Fruit fly (Drosophila melanogaster) whole organism: ENCODE results near the gene CG5708.

ENCODE experiments used
- CG8478 ChIP-seq: fragments of >200 bp; optimal IDR thresholded peaks from 2 replicates; lab custom pipeline; 2018; ENCODE audit warnings: inconsistent platforms
- Dll ChIP-seq: fragments of >200 bp; optimal IDR thresholded peaks from 2 replicates; lab custom pipeline; 2017
- EcR ChIP-seq, 2 experiments: fragments of >200 bp; optimal IDR thresholded peaks; 2 replicates each; lab custom pipeline; 2017; ENCODE audit warnings: missing biosample characterization in 2 of 2, missing genetic modification characterization in 2 of 2, missing genetic modification reagents in 2 of 2
- pan ChIP-seq: fragments of >200 bp; optimal IDR thresholded peaks from 2 replicates; lab custom pipeline; 2017
- psq ChIP-seq: fragments of >200 bp; optimal IDR thresholded peaks from 2 replicates; lab custom pipeline; 2017
- usp ChIP-seq: fragments of >200 bp; optimal IDR thresholded peaks from 2 replicates; lab custom pipeline; 2017; ENCODE audit warnings: missing biosample characterization, missing genetic modification characterization, mixed read lengths

The CG5708 gene

dm6 chr2L:10231092-10231494 is 4.5 kb upstream of the CG5708 start:
- TF ChIP-seq Dll (lab: Kevin White, UChicago) (no peak), usp (GFP tag; lab: Kevin White, UChicago) (no peak), CG8478 (lab: Kevin White, UChicago) (no peak), pan (lab: Kevin White, UChicago) (no peak)

dm6 chr2L:10230455-10230854 is 3.8 kb upstream of the CG5708 start:
- TF ChIP-seq psq, result no peak
- no peak for TF ChIP-seq Dll (lab: Kevin White, UChicago)
- TF ChIP-seq EcR (GFP tag; optimal IDR thresholded peaks at IDR 0.05; lab: Kevin White, UChicago), result no peak
- no peak for TF ChIP-seq pan (lab: Kevin White, UChicago)
- no peak for TF ChIP-seq usp (GFP tag; lab: Kevin White, UChicago)
- TF ChIP-seq CG8478 (lab: Kevin White, UChicago), result no peak

- TF ChIP-seq psq (no peak), EcR (GFP tag; optimal IDR thresholded peaks at IDR 0.05; lab: Kevin White, UChicago) (no peak), usp (GFP tag; lab: Kevin White, UChicago) (no peak), CG8478 (lab: Kevin White, UChicago) (no peak), pan (lab: Kevin White, UChicago) (no peak), Dll (lab: Kevin White, UChicago) (no peak)
These were observed 340 bp downstream of the CG5708 start for dm6 chr2L:10226213-10226723.

- no peak for TF ChIP-seq EcR (GFP tag; optimal IDR thresholded peaks at IDR 0.05; lab: Kevin White, UChicago)
- no peak for TF ChIP-seq pan (lab: Kevin White, UChicago)
- no peak for TF ChIP-seq CG8478 (lab: Kevin White, UChicago)
- TF ChIP-seq usp (GFP tag; lab: Kevin White, UChicago), result no peak
- no peak for TF ChIP-seq psq
- no peak for TF ChIP-seq Dll (lab: Kevin White, UChicago)
These were observed 3.9 kb downstream of the CG5708 start, which contains the start of gene Bcs1 for dm6 chr2L:10222550-10223231. Gene Bcs1 (plus strand): TSS chr2L:10222657.

dm6 chr2L:10221387-10221705 is 5.3 kb downstream of the CG5708 start:
- TF ChIP-seq CG8478 (lab: Kevin White, UChicago) (no peak), EcR (GFP tag; optimal IDR thresholded peaks at IDR 0.05; lab: Kevin White, UChicago) (no peak), usp (GFP tag; lab: Kevin White, UChicago) (no peak), Dll (lab: Kevin White, UChicago) (no peak), psq (no peak), pan (lab: Kevin White, UChicago) (no peak)

dm6 chr2L:10220501-10221386 is 5.9 kb downstream of the CG5708 start, which contains the start of the genes Npc1a and Prosalpha6:
Gene Npc1a (minus strand): TSS chr2L:10221216.
Gene Prosalpha6 (plus strand): TSS chr2L:10221351.
- TF ChIP-seq usp (GFP tag; lab: Kevin White, UChicago) (no peak), CG8478 (lab: Kevin White, UChicago) (no peak), EcR (GFP tag; optimal IDR thresholded peaks at IDR 0.05; lab: Kevin White, UChicago) (no peak), psq (no peak)

- TF ChIP-seq usp (GFP tag; lab: Kevin White, UChicago) (no peak), pan (lab: Kevin White, UChicago) (no peak), CG8478 (lab: Kevin White, UChicago) (no peak), psq (no peak), Dll (lab: Kevin White, UChicago) (no peak), EcR (GFP tag; optimal IDR thresholded peaks at IDR 0.05; lab: Kevin White, UChicago) (no peak)
These were observed 6.6 kb downstream of the CG5708 start for dm6 chr2L:10220010-10220409.

dm6 chr2L:10210631-10211557 is 15.7 kb downstream of the CG5708 start, which contains the start of the genes CG5727 and ath:
Gene CG5727 (minus strand): TSS chr2L:10210681.
Gene ath (plus strand): TSS chr2L:10211143.
- TF ChIP-seq CG8478 (lab: Kevin White, UChicago), result no peak
- no peak for TF ChIP-seq Dll (lab: Kevin White, UChicago)
- TF ChIP-seq psq, result no peak
- TF ChIP-seq pan (lab: Kevin White, UChicago), result no peak
- no peak for TF ChIP-seq usp (GFP tag; lab: Kevin White, UChicago)
- TF ChIP-seq EcR (GFP tag; optimal IDR thresholded peaks at IDR 0.05; lab: Kevin White, UChicago), result no peak

dm6 chr2L:10208799-10209794 is 17.5 kb downstream of the CG5708 start, which contains the start of gene CG5731:
Gene CG5731 (minus strand): TSS chr2L:10209744.
- TF ChIP-seq CG8478 (lab: Kevin White, UChicago) (no peak), usp (GFP tag; lab: Kevin White, UChicago) (no peak), psq (no peak), Dll (lab: Kevin White, UChicago) (no peak), EcR (GFP tag; optimal IDR thresholded peaks at IDR 0.05; lab: Kevin White, UChicago) (no peak), pan (lab: Kevin White, UChicago) (no peak)
